Worm (Caenorhabditis elegans) whole organism, L3 larva: Measurements from ENCODE around the gene fbxb-76.
"Not testable (repeated sequence)": the region's sequence is repeated elsewhere in the genome, so short reads cannot be mapped to it uniquely, and the experiment has no call there.

Source experiments
- R02D3.7 ChIP-seq: fragments of 150-350 bp; optimal IDR thresholded peaks from 2 replicates; lab custom pipeline; 2014; ENCODE audit warnings: missing biosample characterization, missing genetic modification characterization
- ZK546.5 ChIP-seq: sonication (generic microtip); optimal IDR thresholded peaks from 2 replicates; lab custom pipeline; 2017; ENCODE audit warnings: missing biosample characterization, missing genetic modification characterization
- aly-2 ChIP-seq: fragments of 150-350 bp; optimal IDR thresholded peaks from 2 replicates; lab custom pipeline; 2014; ENCODE audit warnings: missing biosample characterization, missing genetic modification characterization
- ama-1 ChIP-seq: fragments of 150-350 bp; optimal IDR thresholded peaks from 2 replicates; lab custom pipeline; 2018
- ceh-16 ChIP-seq: sonication (generic microtip); optimal IDR thresholded peaks from 2 replicates; lab custom pipeline; 2017; ENCODE audit warnings: missing biosample characterization, missing genetic modification characterization
- ceh-82 ChIP-seq: fragments of 150-350 bp; optimal IDR thresholded peaks from 2 replicates; lab custom pipeline; 2014; ENCODE audit warnings: missing biosample characterization, missing genetic modification characterization
- ceh-9 ChIP-seq: sonication (generic microtip); optimal IDR thresholded peaks from 2 replicates; lab custom pipeline; 2018; ENCODE audit warnings: missing biosample characterization, missing genetic modification characterization
- egl-5 ChIP-seq: fragments of 150-350 bp; optimal IDR thresholded peaks from 2 replicates; lab custom pipeline; 2017; ENCODE audit warnings: missing biosample characterization, missing genetic modification reagents, missing genetic modification characterization, inconsistent platforms
- elt-2 ChIP-seq: sonication (generic microtip); optimal IDR thresholded peaks from 2 replicates; lab custom pipeline; 2016; ENCODE audit warnings: missing genetic modification reagents, mild to moderate bottlenecking, missing genetic modification characterization, missing compliant biosample characterization
- eor-1 ChIP-seq, 2 experiments: fragments of 150-350 bp; optimal IDR thresholded peaks; 2 replicates each; lab custom pipeline; 2014 to 2018; ENCODE audit warnings: missing biosample characterization in 2 of 2, missing genetic modification characterization in 2 of 2
- fkh-10 ChIP-seq: sonication (generic microtip); optimal IDR thresholded peaks from 2 replicates; lab custom pipeline; 2017; ENCODE audit warnings: missing biosample characterization, missing genetic modification reagents, missing genetic modification characterization
- fos-1 ChIP-seq: fragments of 150-350 bp; optimal IDR thresholded peaks from 2 replicates; lab custom pipeline; 2014; ENCODE audit warnings: missing biosample characterization, missing genetic modification characterization
- hmg-11 ChIP-seq: sonication (generic microtip); optimal IDR thresholded peaks from 2 replicates; lab custom pipeline; 2016; ENCODE audit warnings: missing genetic modification characterization, missing compliant biosample characterization
- jun-1 ChIP-seq: fragments of 150-350 bp; optimal IDR thresholded peaks from 2 replicates; lab custom pipeline; 2014; ENCODE audit warnings: missing biosample characterization, missing genetic modification reagents, missing genetic modification characterization
- lin-39 ChIP-seq: fragments of 150-350 bp; optimal IDR thresholded peaks from 2 replicates; lab custom pipeline; 2018; ENCODE audit warnings: missing biosample characterization, missing genetic modification reagents, missing genetic modification characterization
- lsy-12 ChIP-seq: sonication (generic microtip); optimal IDR thresholded peaks from 2 replicates; lab custom pipeline; 2016; ENCODE audit warnings: mild to moderate bottlenecking, missing genetic modification characterization, missing compliant biosample characterization
- mdl-1 ChIP-seq: fragments of 150-350 bp; optimal IDR thresholded peaks from 2 replicates; lab custom pipeline; 2014; ENCODE audit warnings: missing biosample characterization, missing genetic modification characterization
- mml-1 ChIP-seq: fragments of 150-350 bp; sonication (generic microtip); optimal IDR thresholded peaks from 3 replicates; lab custom pipeline; 2014; ENCODE audit warnings: missing biosample characterization, missing genetic modification characterization
- nfya-1 ChIP-seq: sonication (generic microtip); optimal IDR thresholded peaks from 2 replicates; lab custom pipeline; 2017; ENCODE audit warnings: missing genetic modification characterization, mild to moderate bottlenecking, missing compliant biosample characterization, antibody characterized with exemption, moderate library complexity; ENCODE audit not compliant: insufficient read depth
- nhr-11 ChIP-seq: fragments of 150-350 bp; optimal IDR thresholded peaks from 2 replicates; lab custom pipeline; 2014; ENCODE audit warnings: missing biosample characterization, missing genetic modification characterization
- nhr-23 ChIP-seq: fragments of 150-350 bp; optimal IDR thresholded peaks from 2 replicates; lab custom pipeline; 2014; ENCODE audit warnings: missing biosample characterization, missing genetic modification reagents, missing genetic modification characterization
- nhr-237 ChIP-seq: fragments of 150-350 bp; optimal IDR thresholded peaks from 2 replicates; lab custom pipeline; 2014; ENCODE audit warnings: missing biosample characterization, missing genetic modification characterization
- nhr-25 ChIP-seq: sonication (generic microtip); optimal IDR thresholded peaks from 2 replicates; lab custom pipeline; 2017; ENCODE audit warnings: missing biosample characterization, missing genetic modification characterization
- nhr-28 ChIP-seq: fragments of 150-350 bp; optimal IDR thresholded peaks from 2 replicates; lab custom pipeline; 2014; ENCODE audit warnings: missing biosample characterization, missing genetic modification characterization
- nhr-43 ChIP-seq: sonication (generic microtip); optimal IDR thresholded peaks from 2 replicates; lab custom pipeline; 2016; ENCODE audit warnings: mild to moderate bottlenecking, missing genetic modification characterization, missing compliant biosample characterization; ENCODE audit not compliant: poor library complexity, severe bottlenecking
- nhr-76 ChIP-seq: fragments of 150-350 bp; sonication (generic microtip); optimal IDR thresholded peaks from 5 replicates; lab custom pipeline; 2014; ENCODE audit warnings: missing biosample characterization, missing genetic modification characterization
- nhr-77 ChIP-seq: fragments of 150-350 bp; optimal IDR thresholded peaks from 2 replicates; lab custom pipeline; 2014; ENCODE audit warnings: missing biosample characterization, missing genetic modification characterization
- pha-4 ChIP-seq: fragments of 150-350 bp; optimal IDR thresholded peaks from 2 replicates; lab custom pipeline; 2014; ENCODE audit warnings: missing biosample characterization, missing genetic modification reagents, missing genetic modification characterization
- pqm-1 ChIP-seq: fragments of 150-350 bp; optimal IDR thresholded peaks from 2 replicates; lab custom pipeline; 2017; ENCODE audit warnings: missing biosample characterization, missing genetic modification characterization, inconsistent platforms
- snpc-4 ChIP-seq: fragments of 150-350 bp; optimal IDR thresholded peaks from 2 replicates; lab custom pipeline; 2014; ENCODE audit warnings: missing biosample characterization, missing genetic modification characterization
- tbx-2 ChIP-seq: sonication (generic microtip); optimal IDR thresholded peaks from 2 replicates; lab custom pipeline; 2016; ENCODE audit warnings: mild to moderate bottlenecking, missing genetic modification characterization, missing compliant biosample characterization
- unc-39 ChIP-seq: sonication (generic microtip); optimal IDR thresholded peaks from 4 replicates; lab custom pipeline; 2017; ENCODE audit warnings: missing biosample characterization, missing genetic modification characterization
- unc-62 ChIP-seq: fragments of 150-350 bp; sonication (generic microtip); optimal IDR thresholded peaks from 4 replicates; lab custom pipeline; 2014; ENCODE audit warnings: missing biosample characterization, missing genetic modification reagents, missing genetic modification characterization
- zag-1 ChIP-seq: fragments of 150-350 bp; optimal IDR thresholded peaks from 2 replicates; lab custom pipeline; 2014; ENCODE audit warnings: missing biosample characterization, missing genetic modification characterization
- ztf-11 ChIP-seq: fragments of 150-350 bp; optimal IDR thresholded peaks from 2 replicates; lab custom pipeline; 2014; ENCODE audit warnings: missing biosample characterization, missing genetic modification characterization
- ztf-4 ChIP-seq: fragments of 150-350 bp; optimal IDR thresholded peaks from 2 replicates; lab custom pipeline; 2014; ENCODE audit warnings: missing biosample characterization, missing genetic modification characterization

The fbxb-76 gene

ce11 chrIV:11379254-11379653 lies at the start of gene fbxb-76:
Gene fbxb-76 (minus strand): TSS chrIV:11379354.
- TF ChIP-seq snpc-4 (tag; lab: Kevin White, UChicago) (no peak), unc-39 (tag; lab: Kevin White, UChicago) (no peak), ceh-9 (tag; lab: Kevin White, UChicago) (no peak), R02D3.7 (tag; lab: Kevin White, UChicago) (no peak), fos-1 (tag; lab: Kevin White, UChicago) (no peak), hmg-11 (no peak), fkh-10 (GFP tag; lab: Kevin White, UChicago) (no peak)

ce11 chrIV:11425442-11425841 lies 46.3 kb upstream of the fbxb-76 start, which contains the start of gene kin-4:
Gene kin-4 (plus strand): TSS chrIV:11425742.
- no peak for TF ChIP-seq ceh-16
- TF ChIP-seq ztf-11 (tag; lab: Kevin White, UChicago), result no peak
- TF ChIP-seq egl-5 (tag; lab: Kevin White, UChicago), result no peak
- TF ChIP-seq ceh-82 (tag; lab: Kevin White, UChicago), result no peak
- TF ChIP-seq mml-1 (tag; lab: Kevin White, UChicago), result no peak
- no peak for TF ChIP-seq ZK546.5 (tag; lab: Kevin White, UChicago)
- TF ChIP-seq fos-1 (tag; lab: Kevin White, UChicago), result no peak
- no peak for TF ChIP-seq mdl-1 (tag; lab: Kevin White, UChicago)
- TF ChIP-seq ztf-4 (tag; lab: Kevin White, UChicago), result no peak
- no peak for TF ChIP-seq nhr-237 (tag; lab: Kevin White, UChicago)
- no peak for TF ChIP-seq ama-1
- TF ChIP-seq, all 47 proteins: peak for 0

ce11 chrIV:11424830-11425229 lies 45.7 kb upstream of the fbxb-76 start, which contains the start of gene F22B3.8:
Gene F22B3.8 (minus strand): TSS chrIV:11424930.
- TF ChIP-seq nhr-43 (tag; lab: Kevin White, UChicago) (no peak), nhr-28 (tag; lab: Kevin White, UChicago) (no peak), aly-2 (tag; lab: Kevin White, UChicago) (no peak), ceh-16 (no peak), tbx-2 (tag; lab: Kevin White, UChicago) (no peak), zag-1 (tag; lab: Kevin White, UChicago) (no peak), ztf-11 (tag; lab: Kevin White, UChicago) (no peak), pha-4 (tag; lab: Kevin White, UChicago) (no peak), nfya-1 (tag; lab: Kevin White, UChicago) (no peak), mml-1 (tag; lab: Kevin White, UChicago) (no peak)

ce11 chrIV:11421696-11422095 lies 42.5 kb upstream of the fbxb-76 start, which contains the start of gene F22B3.7:
Gene F22B3.7 (minus strand): TSS chrIV:11421796.
- TF ChIP-seq unc-39 (tag; lab: Kevin White, UChicago) (no peak), nhr-25 (no peak), pqm-1 (tag; lab: Kevin White, UChicago) (no peak), nhr-77 (no peak), aly-2 (tag; lab: Kevin White, UChicago) (no peak), eor-1 (tag; optimal IDR thresholded peaks at IDR 0.05; lab: Kevin White, UChicago) (no peak), lin-39 (no peak)
- TF ChIP-seq, all 47 proteins: peak for 0

ce11 chrIV:11416724-11417123 lies 37.6 kb upstream of the fbxb-76 start, which contains the start of gene F22B3.5:
Gene F22B3.5 (minus strand): TSS chrIV:11416824.
- TF ChIP-seq nhr-23 (tag; lab: Kevin White, UChicago); nhr-11 (tag; lab: Kevin White, UChicago); ama-1: not testable (repeated sequence)

- TF ChIP-seq unc-39 (tag; lab: Kevin White, UChicago) (no peak), nhr-43 (tag; lab: Kevin White, UChicago) (no peak), nhr-25 (no peak), elt-2 (tag; lab: Kevin White, UChicago) (no peak), fos-1 (tag; lab: Kevin White, UChicago) (no peak), ceh-16 (no peak), unc-62 (GFP tag; lab: Kevin White, UChicago) (no peak), nhr-23 (tag; lab: Kevin White, UChicago) (no peak), jun-1 (tag; lab: Kevin White, UChicago) (no peak), nhr-76 (no peak), pqm-1 (tag; lab: Kevin White, UChicago) (no peak), mdl-1 (tag; lab: Kevin White, UChicago) (no peak), eor-1 (tag; optimal IDR thresholded peaks at IDR 0.05; lab: Kevin White, UChicago) (no peak), lsy-12 (tag; lab: Kevin White, UChicago) (no peak), ztf-4 (tag; lab: Kevin White, UChicago) (no peak), tbx-2 (tag; lab: Kevin White, UChicago) (no peak)
Observed at ce11 chrIV:11414920-11415319, 35.8 kb upstream of the fbxb-76 start, which contains the start of gene F22B3.10. Gene F22B3.10 (minus strand): TSS chrIV:11415020.
